Worm (Caenorhabditis elegans) whole organism, L3 larva: ENCODE measurements around the gene ubc-15.

Experiments
- ZK546.5 ChIP-seq: sonication (generic microtip); optimal IDR thresholded peaks from 2 replicates; lab custom pipeline; 2017; ENCODE audit warnings: missing biosample characterization, missing genetic modification characterization
- fos-1 ChIP-seq: fragments of 150-350 bp; optimal IDR thresholded peaks from 2 replicates; lab custom pipeline; 2014; ENCODE audit warnings: missing biosample characterization, missing genetic modification characterization
- jun-1 ChIP-seq: fragments of 150-350 bp; optimal IDR thresholded peaks from 2 replicates; lab custom pipeline; 2014; ENCODE audit warnings: missing biosample characterization, missing genetic modification reagents, missing genetic modification characterization
- nfya-1 ChIP-seq: sonication (generic microtip); optimal IDR thresholded peaks from 2 replicates; lab custom pipeline; 2017; ENCODE audit warnings: missing genetic modification characterization, mild to moderate bottlenecking, missing compliant biosample characterization, antibody characterized with exemption, moderate library complexity; ENCODE audit not compliant: insufficient read depth
- nhr-12 ChIP-seq: fragments of 150-350 bp; optimal IDR thresholded peaks from 2 replicates; lab custom pipeline; 2014; ENCODE audit warnings: missing biosample characterization, missing genetic modification characterization
- nhr-237 ChIP-seq: fragments of 150-350 bp; optimal IDR thresholded peaks from 2 replicates; lab custom pipeline; 2014; ENCODE audit warnings: missing biosample characterization, missing genetic modification characterization
- nhr-76 ChIP-seq: fragments of 150-350 bp; sonication (generic microtip); optimal IDR thresholded peaks from 5 replicates; lab custom pipeline; 2014; ENCODE audit warnings: missing biosample characterization, missing genetic modification characterization
- pha-4 ChIP-seq: fragments of 150-350 bp; optimal IDR thresholded peaks from 2 replicates; lab custom pipeline; 2014; ENCODE audit warnings: missing biosample characterization, missing genetic modification reagents, missing genetic modification characterization
- sea-2 ChIP-seq: fragments of 150-350 bp; sonication (generic microtip); optimal IDR thresholded peaks from 4 replicates; lab custom pipeline; 2014; ENCODE audit warnings: missing biosample characterization, missing genetic modification reagents, missing genetic modification characterization
- skn-1 ChIP-seq: fragments of 150-350 bp; optimal IDR thresholded peaks from 2 replicates; lab custom pipeline; 2014; ENCODE audit warnings: missing biosample characterization, missing genetic modification characterization
- snpc-4 ChIP-seq: fragments of 150-350 bp; optimal IDR thresholded peaks from 2 replicates; lab custom pipeline; 2014; ENCODE audit warnings: missing biosample characterization, missing genetic modification characterization
- tbx-2 ChIP-seq: sonication (generic microtip); optimal IDR thresholded peaks from 2 replicates; lab custom pipeline; 2016; ENCODE audit warnings: mild to moderate bottlenecking, missing genetic modification characterization, missing compliant biosample characterization
- unc-62 ChIP-seq: fragments of 150-350 bp; sonication (generic microtip); optimal IDR thresholded peaks from 4 replicates; lab custom pipeline; 2014; ENCODE audit warnings: missing biosample characterization, missing genetic modification reagents, missing genetic modification characterization
- ztf-4 ChIP-seq: fragments of 150-350 bp; optimal IDR thresholded peaks from 2 replicates; lab custom pipeline; 2014; ENCODE audit warnings: missing biosample characterization, missing genetic modification characterization

- TF ChIP-seq unc-62 (GFP tag; lab: Kevin White, UChicago) (no peak), pha-4 (tag; lab: Kevin White, UChicago) (peak; percentile 24), nhr-12 (tag; lab: Kevin White, UChicago) (no peak), nhr-76 (tag; lab: Kevin White, UChicago) (no peak), fos-1 (no peak), nfya-1 (tag; lab: Kevin White, UChicago) (peak; percentile 10), snpc-4 (tag; lab: Kevin White, UChicago) (no peak), ztf-4 (no peak), ZK546.5 (tag; lab: Kevin White, UChicago) (no peak), skn-1 (tag; lab: Kevin White, UChicago) (no peak), nhr-237 (tag; lab: Kevin White, UChicago) (no peak), jun-1 (no peak), sea-2 (no peak), tbx-2 (tag; lab: Kevin White, UChicago) (no peak)
These were observed 53.3 kb downstream of the ubc-15 start for ce11 chrII:2859873-2860821.
